Fruit fly (Drosophila melanogaster) whole organism, pupa: ENCODE results near the gene eff.
A peak's percentile ranks its signal among the peaks of the same experiment; 100 is the strongest.

Source experiments
- CG10348 ChIP-seq: fragments of 200-800 bp; sonication (Bioruptor generic); IDR thresholded peaks from 2 replicates; pipeline ENCODE4 v1.3.6; 2022; ENCODE audit warnings: missing biosample characterization, missing genetic modification characterization
- CG32121 ChIP-seq: fragments of 200-800 bp; sonication (Bioruptor generic); IDR thresholded peaks from 2 replicates; pipeline ENCODE4 v1.3.6; 2022; ENCODE audit warnings: missing biosample characterization, missing genetic modification characterization
- CG9948 ChIP-seq: fragments of 200-800 bp; sonication (Bioruptor generic); optimal IDR thresholded peaks from 2 replicates; lab custom pipeline; 2018; ENCODE audit warnings: missing biosample characterization, mild to moderate bottlenecking, missing genetic modification characterization, moderate library complexity

dm6 chr3R:14734623-14735392 is 6.3 kb downstream of the eff start:
- TF ChIP-seq CG10348 (GFP tag; lab: Robert Waterston, UW) (no peak), CG9948 (tag; lab: Kevin White, UChicago) (peak; percentile 52), CG32121 (GFP tag; lab: Robert Waterston, UW) (peak; percentile 55; the same call in 1 of the 2 replicates)
